Fruit fly (Drosophila melanogaster) whole organism, embryonic: ENCODE results near the gene Ugt36F1.

ENCODE experiments used
- CG7987 ChIP-seq: fragments of 200-800 bp; sonication (Bioruptor generic); optimal IDR thresholded peaks from 2 replicates; lab custom pipeline; 2018; ENCODE audit warnings: missing biosample characterization, mild to moderate bottlenecking, missing genetic modification characterization, moderate library complexity
- CG9797 ChIP-seq: fragments of 200-800 bp; sonication (Bioruptor generic); optimal IDR thresholded peaks from 3 replicates; lab custom pipeline; 2018; ENCODE audit warnings: missing biosample characterization, mild to moderate bottlenecking, missing genetic modification characterization
- Mes4 ChIP-seq: fragments of 200-800 bp; sonication (Bioruptor generic); optimal IDR thresholded peaks from 2 replicates; lab custom pipeline; 2016; ENCODE audit warnings: missing biosample characterization, missing genetic modification characterization
- caup ChIP-seq: fragments of 200-800 bp; sonication (Bioruptor generic); optimal IDR thresholded peaks from 3 replicates; lab custom pipeline; 2017; ENCODE audit warnings: missing biosample characterization, mild to moderate bottlenecking, missing genetic modification characterization, moderate library complexity; ENCODE audit not compliant: severe bottlenecking
- lola ChIP-seq, 3 experiments: fragments of >200 bp in 2 of 3; fragments of 200-800 bp in 1 of 3; sonication (Bioruptor generic) in 1 of 3; optimal IDR thresholded peaks; 2 replicates each; lab custom pipeline; 2017 to 2019; ENCODE audit warnings: missing biosample characterization in 3 of 3, missing genetic modification characterization in 3 of 3, mild to moderate bottlenecking in 1 of 3, moderate library complexity in 1 of 3
- tap ChIP-seq: fragments of 200-800 bp; optimal IDR thresholded peaks from 3 replicates; lab custom pipeline; 2019; ENCODE audit warnings: missing biosample characterization, mild to moderate bottlenecking, missing genetic modification characterization, moderate library complexity

- TF ChIP-seq tap = no peak
- TF ChIP-seq caup (GFP tag; lab: Kevin White, UChicago) = no peak
- TF ChIP-seq Mes4 (GFP tag; lab: Kevin White, UChicago) = no peak
- peak; percentile 95 for TF ChIP-seq CG7987 (GFP tag; lab: Kevin White, UChicago)
- no peak for TF ChIP-seq CG9797 (GFP tag; lab: Kevin White, UChicago)
- no peak for TF ChIP-seq lola (GFP tag; optimal IDR thresholded peaks at IDR 0.05; lab: Kevin White, UChicago)
Observed at dm6 chr2L:18812755-18813154, 6.4 kb upstream of the Ugt36F1 start.
